Fruit fly (Drosophila melanogaster) whole organism, embryonic: Measurements from ENCODE around the gene RpL37A.

ENCODE experiments used
- CG10366 ChIP-seq: fragments of 200-800 bp; sonication (Bioruptor generic); IDR thresholded peaks from 2 replicates; pipeline ENCODE4 v1.3.6; 2022; ENCODE audit warnings: missing biosample characterization, missing genetic modification characterization
- CG11398 ChIP-seq: fragments of 200-800 bp; sonication (Bioruptor generic); optimal IDR thresholded peaks from 2 replicates; lab custom pipeline; 2016; ENCODE audit warnings: missing biosample characterization, missing genetic modification characterization
- CG1233 ChIP-seq: fragments of 200-800 bp; sonication (Bioruptor generic); optimal IDR thresholded peaks from 4 replicates; lab custom pipeline; 2018; ENCODE audit warnings: missing biosample characterization, mild to moderate bottlenecking, missing genetic modification characterization
- CG12744 ChIP-seq: fragments of 200-800 bp; sonication (Bioruptor generic); optimal IDR thresholded peaks from 2 replicates; lab custom pipeline; 2016; ENCODE audit warnings: missing biosample characterization, missing genetic modification characterization
- CG13624 ChIP-seq: fragments of 200-800 bp; sonication (Bioruptor generic); optimal IDR thresholded peaks from 2 replicates; lab custom pipeline; 2016; ENCODE audit warnings: missing biosample characterization, missing genetic modification characterization
- CG1602 ChIP-seq: fragments of 200-800 bp; sonication (Bioruptor generic); optimal IDR thresholded peaks from 3 replicates; lab custom pipeline; 2016; ENCODE audit warnings: missing biosample characterization, missing genetic modification characterization
- CG2116 ChIP-seq: fragments of 200-800 bp; sonication (Bioruptor generic); optimal IDR thresholded peaks from 3 replicates; lab custom pipeline; 2018; ENCODE audit warnings: missing biosample characterization, mild to moderate bottlenecking, missing genetic modification characterization
- CG30403 ChIP-seq: fragments of 200-800 bp; sonication (Bioruptor generic); optimal IDR thresholded peaks from 3 replicates; lab custom pipeline; 2016; ENCODE audit warnings: missing biosample characterization, missing genetic modification characterization
- CG3065 ChIP-seq: fragments of 200-800 bp; sonication (Bioruptor generic); optimal IDR thresholded peaks from 2 replicates; lab custom pipeline; 2016; ENCODE audit warnings: missing biosample characterization, missing genetic modification characterization
- CG31388 ChIP-seq: fragments of 200-800 bp; sonication (Bioruptor generic); optimal IDR thresholded peaks from 2 replicates; lab custom pipeline; 2016; ENCODE audit warnings: missing biosample characterization, missing genetic modification characterization
- CG32772 ChIP-seq: fragments of 200-800 bp; sonication (Bioruptor generic); IDR thresholded peaks from 2 replicates; pipeline ENCODE4 v1.3.6; 2022; ENCODE audit warnings: missing biosample characterization, missing genetic modification characterization
- CG4282 ChIP-seq: fragments of 200-800 bp; sonication (Bioruptor generic); optimal IDR thresholded peaks from 2 replicates; lab custom pipeline; 2016; ENCODE audit warnings: missing biosample characterization, missing genetic modification characterization
- CG43689 ChIP-seq: fragments of 200-800 bp; sonication (Bioruptor generic); IDR thresholded peaks from 2 replicates; pipeline ENCODE4 v1.3.6; 2022; ENCODE audit warnings: missing biosample characterization, missing genetic modification characterization
- CG5180 ChIP-seq: fragments of 200-800 bp; sonication (Bioruptor generic); optimal IDR thresholded peaks from 3 replicates; lab custom pipeline; 2017; ENCODE audit warnings: missing biosample characterization, missing genetic modification characterization, mild to moderate bottlenecking, moderate library complexity, missing genetic modification reagents
- CG5245 ChIP-seq: fragments of 200-800 bp; sonication (Bioruptor generic); optimal IDR thresholded peaks from 3 replicates; lab custom pipeline; 2016; ENCODE audit warnings: missing biosample characterization, missing genetic modification characterization
- CG7556 ChIP-seq: fragments of 200-800 bp; sonication (Bioruptor generic); optimal IDR thresholded peaks from 2 replicates; lab custom pipeline; 2017; ENCODE audit warnings: missing biosample characterization, mild to moderate bottlenecking, missing genetic modification characterization
- CG8359 ChIP-seq: fragments of 200-800 bp; sonication (Bioruptor generic); optimal IDR thresholded peaks from 2 replicates; lab custom pipeline; 2017; ENCODE audit warnings: missing biosample characterization, mild to moderate bottlenecking, missing genetic modification characterization, borderline replicate concordance
- CG9727 ChIP-seq: fragments of 200-800 bp; sonication (Bioruptor generic); optimal IDR thresholded peaks from 3 replicates; lab custom pipeline; 2017; ENCODE audit warnings: missing biosample characterization, mild to moderate bottlenecking, missing genetic modification characterization
- CG9797 ChIP-seq: fragments of 200-800 bp; sonication (Bioruptor generic); optimal IDR thresholded peaks from 3 replicates; lab custom pipeline; 2018; ENCODE audit warnings: missing biosample characterization, mild to moderate bottlenecking, missing genetic modification characterization
- CG9876 ChIP-seq: fragments of 200-800 bp; sonication (Bioruptor generic); optimal IDR thresholded peaks from 2 replicates; lab custom pipeline; 2016; ENCODE audit warnings: missing biosample characterization, missing genetic modification characterization
- Dek ChIP-seq: fragments of 200-800 bp; sonication (Bioruptor generic); optimal IDR thresholded peaks from 3 replicates; lab custom pipeline; 2019; ENCODE audit warnings: missing biosample characterization, mild to moderate bottlenecking, missing genetic modification characterization, moderate library complexity
- Ets65A ChIP-seq: fragments of 200-800 bp; sonication (Bioruptor generic); peaks from one replicate; lab custom pipeline; 2016; ENCODE audit warnings: missing biosample characterization, missing genetic modification characterization
- Ets97D ChIP-seq: fragments of 200-800 bp; sonication (Bioruptor generic); optimal IDR thresholded peaks from 3 replicates; lab custom pipeline; 2016; ENCODE audit warnings: missing biosample characterization, missing genetic modification characterization
- Fer2 ChIP-seq: fragments of 200-800 bp; sonication (Bioruptor generic); optimal IDR thresholded peaks from 2 replicates; lab custom pipeline; 2018; ENCODE audit warnings: missing biosample characterization, mild to moderate bottlenecking, missing genetic modification characterization, moderate library complexity
- GATAe ChIP-seq: fragments of 200-800 bp; sonication (Bioruptor generic); conservative IDR thresholded peaks from 2 replicates; pipeline ENCODE4 v1.3.6; 2022; ENCODE audit warnings: missing biosample characterization, missing genetic modification characterization
- HLH3B ChIP-seq: fragments of 200-800 bp; sonication (Bioruptor generic); IDR thresholded peaks from 2 replicates; pipeline ENCODE4 v1.3.6; 2022; ENCODE audit warnings: missing biosample characterization, missing genetic modification characterization
- HLH54F ChIP-seq: fragments of 200-800 bp; sonication (Bioruptor generic); optimal IDR thresholded peaks from 3 replicates; lab custom pipeline; 2016; ENCODE audit warnings: missing biosample characterization, missing genetic modification characterization
- Hr39 ChIP-seq: fragments of >200 bp; optimal IDR thresholded peaks from 2 replicates; lab custom pipeline; 2017
- Mrtf ChIP-seq: fragments of 200-800 bp; sonication (Bioruptor generic); IDR thresholded peaks from 3 replicates; pipeline ENCODE4 v1.3.6; 2022; ENCODE audit warnings: missing biosample characterization, missing genetic modification characterization
- Nf-YC ChIP-seq: fragments of 200-800 bp; optimal IDR thresholded peaks from 3 replicates; lab custom pipeline; 2019; ENCODE audit warnings: missing biosample characterization, mild to moderate bottlenecking, missing genetic modification characterization, moderate library complexity
- Poxn ChIP-seq: fragments of 200-800 bp; sonication (Bioruptor generic); IDR thresholded peaks from 2 replicates; pipeline ENCODE4 v1.3.6; 2022; ENCODE audit warnings: missing biosample characterization, missing genetic modification characterization
- Ptx1 ChIP-seq: fragments of 200-800 bp; sonication (Bioruptor generic); IDR thresholded peaks from 2 replicates; pipeline ENCODE4 v1.3.6; 2022; ENCODE audit warnings: missing biosample characterization, missing genetic modification characterization
- Xrp1 ChIP-seq: fragments of 200-800 bp; sonication (Bioruptor generic); IDR thresholded peaks from 2 replicates; pipeline ENCODE4 v1.3.6; 2022; ENCODE audit warnings: missing biosample characterization, missing genetic modification characterization
- amos ChIP-seq: fragments of 200-800 bp; sonication (Bioruptor generic); IDR thresholded peaks from 2 replicates; pipeline ENCODE4 v1.3.6; 2022; ENCODE audit warnings: missing biosample characterization, missing genetic modification characterization; ENCODE audit not compliant: partially characterized antibody
- caup ChIP-seq: fragments of 200-800 bp; sonication (Bioruptor generic); optimal IDR thresholded peaks from 3 replicates; lab custom pipeline; 2017; ENCODE audit warnings: missing biosample characterization, mild to moderate bottlenecking, missing genetic modification characterization, moderate library complexity; ENCODE audit not compliant: severe bottlenecking
- crc ChIP-seq: fragments of 200-800 bp; sonication (Bioruptor generic); optimal IDR thresholded peaks from 2 replicates; lab custom pipeline; 2016; ENCODE audit warnings: missing biosample characterization, missing genetic modification characterization
- dpn ChIP-seq, 2 experiments: fragments of 200-800 bp; sonication (Bioruptor generic); optimal IDR thresholded peaks; 3 replicates each; lab custom pipeline; 2016; ENCODE audit warnings: missing biosample characterization in 2 of 2, missing genetic modification characterization in 2 of 2
- esg ChIP-seq: fragments of 200-800 bp; sonication (Bioruptor generic); conservative IDR thresholded peaks from 2 replicates; pipeline ENCODE4 v1.3.6; 2022; ENCODE audit warnings: missing biosample characterization, missing genetic modification characterization
- gro ChIP-seq: fragments of 200-800 bp; sonication (Bioruptor generic); optimal IDR thresholded peaks from 2 replicates; lab custom pipeline; 2016; ENCODE audit warnings: missing biosample characterization, missing genetic modification characterization
- gsb ChIP-seq: fragments of 200-800 bp; sonication (Bioruptor generic); IDR thresholded peaks from 2 replicates; pipeline ENCODE4 v1.3.6; 2022; ENCODE audit warnings: missing biosample characterization, missing genetic modification characterization
- ham ChIP-seq: fragments of 200-800 bp; sonication (Bioruptor generic); IDR thresholded peaks from 2 replicates; pipeline ENCODE4 v1.3.6; 2022; ENCODE audit warnings: missing biosample characterization, missing genetic modification characterization
- jigr1 ChIP-seq: fragments of 200-800 bp; sonication (Bioruptor generic); IDR thresholded peaks from 3 replicates; pipeline ENCODE4 v1.3.6; 2022; ENCODE audit warnings: missing biosample characterization, missing genetic modification characterization
- kay ChIP-seq: fragments of 200-800 bp; sonication (Bioruptor generic); optimal IDR thresholded peaks from 2 replicates; lab custom pipeline; 2016; ENCODE audit warnings: missing biosample characterization, missing genetic modification characterization
- kni ChIP-seq: fragments of 200-800 bp; sonication (Bioruptor generic); optimal IDR thresholded peaks from 3 replicates; lab custom pipeline; 2017; ENCODE audit warnings: mild to moderate bottlenecking, missing biosample characterization, missing genetic modification reagents, missing genetic modification characterization
- org-1 ChIP-seq: fragments of 200-800 bp; sonication (Bioruptor generic); optimal IDR thresholded peaks from 2 replicates; lab custom pipeline; 2017; ENCODE audit warnings: missing biosample characterization, missing genetic modification characterization
- psq ChIP-seq: fragments of 200-800 bp; sonication (Bioruptor generic); optimal IDR thresholded peaks from 2 replicates; lab custom pipeline; 2017; ENCODE audit warnings: missing biosample characterization, missing genetic modification characterization
- repo ChIP-seq: fragments of 200-800 bp; sonication (Bioruptor generic); optimal IDR thresholded peaks from 2 replicates; lab custom pipeline; 2016; ENCODE audit warnings: missing biosample characterization, missing genetic modification characterization
- so ChIP-seq: fragments of 200-800 bp; sonication (Bioruptor generic); IDR thresholded peaks from 3 replicates; pipeline ENCODE4 v1.3.6; 2022; ENCODE audit warnings: missing biosample characterization, missing genetic modification characterization
- sob ChIP-seq: fragments of 200-800 bp; sonication (Bioruptor generic); IDR thresholded peaks from 2 replicates; pipeline ENCODE4 v1.3.6; 2022; ENCODE audit warnings: missing biosample characterization, missing genetic modification characterization
- tap ChIP-seq: fragments of 200-800 bp; optimal IDR thresholded peaks from 3 replicates; lab custom pipeline; 2019; ENCODE audit warnings: missing biosample characterization, mild to moderate bottlenecking, missing genetic modification characterization, moderate library complexity
- wor ChIP-seq: fragments of 200-800 bp; sonication (Bioruptor generic); IDR thresholded peaks from 2 replicates; pipeline ENCODE4 v1.3.6; 2022; ENCODE audit warnings: missing biosample characterization, missing genetic modification characterization

Gene RpL37A

dm6 chr2L:5044892-5045619, 25.7 kb upstream of the RpL37A start (continued):
- TF ChIP-seq CG1233 (GFP tag; lab: Kevin White, UChicago) (peak; percentile 19), so (0 out of 3 replicates have a peak, but pooled peaks have one; percentile 39), Fer2 (tag; lab: Kevin White, UChicago) (no peak), Poxn (GFP tag; lab: Robert Waterston, UW) (no peak), Ptx1 (GFP tag; lab: Robert Waterston, UW) (0 out of 2 replicates have a peak, but pooled peaks have one; percentile 26), CG7556 (peak; percentile 78), CG32772 (GFP tag; lab: Robert Waterston, UW) (peak; percentile 34; the same call in 1 of the 2 replicates), CG30403 (GFP tag; lab: Kevin White, UChicago) (peak; percentile 56), CG3065 (GFP tag; lab: Kevin White, UChicago) (no peak), amos (GFP tag; lab: Robert Waterston, UW) (no peak), CG9876 (GFP tag; lab: Kevin White, UChicago) (peak; percentile 10), kni (GFP tag; lab: Kevin White, UChicago) (no peak), CG43689 (no peak), CG11398 (GFP tag; lab: Kevin White, UChicago) (no peak), esg (GFP tag; lab: Robert Waterston, UW) (0 out of 2 replicates have a peak, but pooled peaks have one; percentile 13), CG12744 (no peak), Ets65A (GFP tag; lab: Kevin White, UChicago) (peak; percentile 64), CG2116 (peak; percentile 15), caup (GFP tag; lab: Kevin White, UChicago) (peak; percentile 16), Ets97D (GFP tag; lab: Kevin White, UChicago) (no peak), org-1 (GFP tag; lab: Kevin White, UChicago) (peak; percentile 29), Mrtf (no peak), dpn (GFP tag; optimal IDR thresholded peaks at IDR 0.05; lab: Kevin White, UChicago) (peak; percentile 45 to 46), Xrp1 (GFP tag; lab: Robert Waterston, UW) (peak; percentile 61), Hr39 (no peak), repo (GFP tag; lab: Kevin White, UChicago) (peak; percentile 48), Dek (tag; lab: Kevin White, UChicago) (peak; percentile 34), CG8359 (GFP tag; lab: Kevin White, UChicago) (peak; percentile 52), sob (no peak), GATAe (GFP tag; lab: Robert Waterston, UW) (no peak), ham (GFP tag; lab: Robert Waterston, UW) (no peak; the same call in 1 of the 2 replicates), CG5245 (no peak), Nf-YC (tag; lab: Kevin White, UChicago) (peak; percentile 43), CG9727 (GFP tag; lab: Kevin White, UChicago) (peak; percentile 60), wor (no peak), HLH54F (no peak), gsb (no peak), CG9797 (no peak), crc (GFP tag; lab: Kevin White, UChicago) (no peak), CG10366 (GFP tag; lab: Robert Waterston, UW) (peak; percentile 47), gro (GFP tag; lab: Kevin White, UChicago) (no peak), CG13624 (GFP tag; lab: Kevin White, UChicago) (peak; percentile 45), kay (no peak), jigr1 (GFP tag; lab: Robert Waterston, UW) (no peak), CG5180 (peak; percentile 26), tap (tag; lab: Kevin White, UChicago) (peak; percentile 23), CG31388 (GFP tag; lab: Kevin White, UChicago) (no peak), CG1602 (GFP tag; lab: Kevin White, UChicago) (peak; percentile 29), HLH3B (GFP tag; lab: Robert Waterston, UW) (peak; percentile 25), CG4282 (GFP tag; lab: Kevin White, UChicago) (no peak), psq (no peak)
